Worm (Caenorhabditis elegans) whole organism, L3 larva: Measurements from ENCODE around the gene Y38H6C.18.

ENCODE experiments used
- aly-2 ChIP-seq: fragments of 150-350 bp; optimal IDR thresholded peaks from 2 replicates; lab custom pipeline; 2014; ENCODE audit warnings: missing biosample characterization, missing genetic modification characterization
- ama-1 ChIP-seq: fragments of 150-350 bp; optimal IDR thresholded peaks from 2 replicates; lab custom pipeline; 2018
- ceh-16 ChIP-seq: sonication (generic microtip); optimal IDR thresholded peaks from 2 replicates; lab custom pipeline; 2017; ENCODE audit warnings: missing biosample characterization, missing genetic modification characterization
- ceh-28 ChIP-seq: fragments of 150-350 bp; optimal IDR thresholded peaks from 2 replicates; lab custom pipeline; 2014; ENCODE audit warnings: missing biosample characterization, missing genetic modification reagents, missing genetic modification characterization
- ceh-82 ChIP-seq: fragments of 150-350 bp; optimal IDR thresholded peaks from 2 replicates; lab custom pipeline; 2014; ENCODE audit warnings: missing biosample characterization, missing genetic modification characterization
- ceh-9 ChIP-seq: sonication (generic microtip); optimal IDR thresholded peaks from 2 replicates; lab custom pipeline; 2018; ENCODE audit warnings: missing biosample characterization, missing genetic modification characterization
- daf-12 ChIP-seq: fragments of 150-350 bp; optimal IDR thresholded peaks from 2 replicates; lab custom pipeline; 2014; ENCODE audit warnings: missing biosample characterization, missing genetic modification reagents, missing genetic modification characterization
- egl-27 ChIP-seq: sonication (generic microtip); optimal IDR thresholded peaks from 4 replicates; lab custom pipeline; 2017; ENCODE audit warnings: missing biosample characterization, missing genetic modification reagents, missing genetic modification characterization
- egl-5 ChIP-seq: fragments of 150-350 bp; optimal IDR thresholded peaks from 2 replicates; lab custom pipeline; 2017; ENCODE audit warnings: missing biosample characterization, missing genetic modification reagents, missing genetic modification characterization, inconsistent platforms
- elt-1 ChIP-seq: fragments of 150-350 bp; optimal IDR thresholded peaks from 2 replicates; lab custom pipeline; 2014; ENCODE audit warnings: missing biosample characterization, missing genetic modification characterization
- elt-2 ChIP-seq: sonication (generic microtip); optimal IDR thresholded peaks from 2 replicates; lab custom pipeline; 2016; ENCODE audit warnings: missing genetic modification reagents, mild to moderate bottlenecking, missing genetic modification characterization, missing compliant biosample characterization
- eor-1 ChIP-seq, 2 experiments: fragments of 150-350 bp; optimal IDR thresholded peaks; 2 replicates each; lab custom pipeline; 2014 to 2018; ENCODE audit warnings: missing biosample characterization in 2 of 2, missing genetic modification characterization in 2 of 2
- fkh-10 ChIP-seq: sonication (generic microtip); optimal IDR thresholded peaks from 2 replicates; lab custom pipeline; 2017; ENCODE audit warnings: missing biosample characterization, missing genetic modification reagents, missing genetic modification characterization
- fkh-2 ChIP-seq: fragments of 150-350 bp; optimal IDR thresholded peaks from 2 replicates; lab custom pipeline; 2014; ENCODE audit warnings: missing biosample characterization, missing genetic modification reagents, missing genetic modification characterization
- hmg-11 ChIP-seq: sonication (generic microtip); optimal IDR thresholded peaks from 2 replicates; lab custom pipeline; 2016; ENCODE audit warnings: missing genetic modification characterization, missing compliant biosample characterization
- jun-1 ChIP-seq: fragments of 150-350 bp; optimal IDR thresholded peaks from 2 replicates; lab custom pipeline; 2014; ENCODE audit warnings: missing biosample characterization, missing genetic modification reagents, missing genetic modification characterization
- lin-39 ChIP-seq: fragments of 150-350 bp; optimal IDR thresholded peaks from 2 replicates; lab custom pipeline; 2018; ENCODE audit warnings: missing biosample characterization, missing genetic modification reagents, missing genetic modification characterization
- mdl-1 ChIP-seq: fragments of 150-350 bp; optimal IDR thresholded peaks from 2 replicates; lab custom pipeline; 2014; ENCODE audit warnings: missing biosample characterization, missing genetic modification characterization
- mml-1 ChIP-seq: fragments of 150-350 bp; sonication (generic microtip); optimal IDR thresholded peaks from 3 replicates; lab custom pipeline; 2014; ENCODE audit warnings: missing biosample characterization, missing genetic modification characterization
- nfya-1 ChIP-seq: sonication (generic microtip); optimal IDR thresholded peaks from 2 replicates; lab custom pipeline; 2017; ENCODE audit warnings: missing genetic modification characterization, mild to moderate bottlenecking, missing compliant biosample characterization, antibody characterized with exemption, moderate library complexity; ENCODE audit not compliant: insufficient read depth
- nhr-12 ChIP-seq: fragments of 150-350 bp; optimal IDR thresholded peaks from 2 replicates; lab custom pipeline; 2014; ENCODE audit warnings: missing biosample characterization, missing genetic modification characterization
- nhr-237 ChIP-seq: fragments of 150-350 bp; optimal IDR thresholded peaks from 2 replicates; lab custom pipeline; 2014; ENCODE audit warnings: missing biosample characterization, missing genetic modification characterization
- nhr-25 ChIP-seq: sonication (generic microtip); optimal IDR thresholded peaks from 2 replicates; lab custom pipeline; 2017; ENCODE audit warnings: missing biosample characterization, missing genetic modification characterization
- nhr-43 ChIP-seq: sonication (generic microtip); optimal IDR thresholded peaks from 2 replicates; lab custom pipeline; 2016; ENCODE audit warnings: mild to moderate bottlenecking, missing genetic modification characterization, missing compliant biosample characterization; ENCODE audit not compliant: poor library complexity, severe bottlenecking
- nhr-67 ChIP-seq: fragments of 150-350 bp; optimal IDR thresholded peaks from 2 replicates; lab custom pipeline; 2014; ENCODE audit warnings: missing biosample characterization, missing genetic modification characterization
- nhr-76 ChIP-seq: fragments of 150-350 bp; sonication (generic microtip); optimal IDR thresholded peaks from 5 replicates; lab custom pipeline; 2014; ENCODE audit warnings: missing biosample characterization, missing genetic modification characterization
- nhr-77 ChIP-seq: fragments of 150-350 bp; optimal IDR thresholded peaks from 2 replicates; lab custom pipeline; 2014; ENCODE audit warnings: missing biosample characterization, missing genetic modification characterization
- pha-4 ChIP-seq: fragments of 150-350 bp; optimal IDR thresholded peaks from 2 replicates; lab custom pipeline; 2014; ENCODE audit warnings: missing biosample characterization, missing genetic modification reagents, missing genetic modification characterization
- pqm-1 ChIP-seq: fragments of 150-350 bp; optimal IDR thresholded peaks from 2 replicates; lab custom pipeline; 2017; ENCODE audit warnings: missing biosample characterization, missing genetic modification characterization, inconsistent platforms
- sea-2 ChIP-seq: fragments of 150-350 bp; sonication (generic microtip); optimal IDR thresholded peaks from 4 replicates; lab custom pipeline; 2014; ENCODE audit warnings: missing biosample characterization, missing genetic modification reagents, missing genetic modification characterization
- skn-1 ChIP-seq: fragments of 150-350 bp; optimal IDR thresholded peaks from 2 replicates; lab custom pipeline; 2014; ENCODE audit warnings: missing biosample characterization, missing genetic modification characterization
- snpc-4 ChIP-seq: fragments of 150-350 bp; optimal IDR thresholded peaks from 2 replicates; lab custom pipeline; 2014; ENCODE audit warnings: missing biosample characterization, missing genetic modification characterization
- tbx-2 ChIP-seq: sonication (generic microtip); optimal IDR thresholded peaks from 2 replicates; lab custom pipeline; 2016; ENCODE audit warnings: mild to moderate bottlenecking, missing genetic modification characterization, missing compliant biosample characterization
- unc-62 ChIP-seq: fragments of 150-350 bp; sonication (generic microtip); optimal IDR thresholded peaks from 4 replicates; lab custom pipeline; 2014; ENCODE audit warnings: missing biosample characterization, missing genetic modification reagents, missing genetic modification characterization
- zag-1 ChIP-seq: fragments of 150-350 bp; optimal IDR thresholded peaks from 2 replicates; lab custom pipeline; 2014; ENCODE audit warnings: missing biosample characterization, missing genetic modification characterization
- ztf-11 ChIP-seq: fragments of 150-350 bp; optimal IDR thresholded peaks from 2 replicates; lab custom pipeline; 2014; ENCODE audit warnings: missing biosample characterization, missing genetic modification characterization
- ztf-4 ChIP-seq: fragments of 150-350 bp; optimal IDR thresholded peaks from 2 replicates; lab custom pipeline; 2014; ENCODE audit warnings: missing biosample characterization, missing genetic modification characterization

Gene Y38H6C.18

ce11 chrV:20555120-20555519 is 8.2 kb upstream of the Y38H6C.18 start, which contains the start of gene Y38H6C.21:
TSS of gene Y38H6C.21 (minus strand) at chrV:20555267.
- TF ChIP-seq ceh-28 (no peak), egl-27 (tag; lab: Kevin White, UChicago) (no peak), skn-1 (no peak), nhr-77 (no peak), jun-1 (no peak), ceh-9 (tag; lab: Kevin White, UChicago) (no peak), hmg-11 (no peak), nhr-43 (no peak), mml-1 (tag; lab: Kevin White, UChicago) (no peak), fkh-10 (GFP tag; lab: Kevin White, UChicago) (no peak), nhr-25 (tag; lab: Kevin White, UChicago) (no peak), eor-1 (tag; optimal IDR thresholded peaks at IDR 0.05; lab: Kevin White, UChicago) (no peak), sea-2 (GFP tag; lab: Kevin White, UChicago) (no peak), unc-62 (GFP tag; lab: Kevin White, UChicago) (no peak), ztf-4 (no peak), elt-2 (no peak)

ce11 chrV:20552971-20553370 is 6.0 kb upstream of the Y38H6C.18 start, which contains the start of gene vmo-1:
TSS of gene vmo-1 (minus strand) at chrV:20553071.
- TF ChIP-seq lin-39 (tag; lab: Kevin White, UChicago) (no peak), pha-4 (no peak), nhr-76 (tag; lab: Kevin White, UChicago) (no peak)

DNA sequence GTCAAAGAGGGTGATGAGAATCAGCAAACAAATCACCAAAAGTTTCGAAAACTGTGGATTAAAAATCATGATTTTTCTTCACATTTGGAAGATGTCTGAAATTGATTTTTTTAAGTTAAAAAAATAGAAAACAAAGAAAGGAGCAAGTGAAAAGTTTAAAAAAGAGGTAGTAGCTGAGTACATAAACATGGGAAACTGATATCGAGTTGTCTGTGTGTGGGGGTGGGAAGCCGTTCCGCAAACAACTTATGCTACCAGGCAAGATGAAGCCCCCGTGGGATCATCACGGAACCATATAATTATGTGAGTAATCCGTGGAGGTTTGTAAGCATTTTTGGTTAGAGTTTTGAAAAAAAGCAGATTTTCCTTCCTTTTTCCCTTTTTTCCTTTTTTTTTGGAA is 4.1 kb upstream of the Y38H6C.18 start, which contains the start of gene Y38H6C.20:
Gene Y38H6C.20 (minus strand): TSS at position 101 of the 400 bp plus-strand sequence.
- TF ChIP-seq nhr-77: no peak
- no peak for TF ChIP-seq egl-27 (tag; lab: Kevin White, UChicago)
- TF ChIP-seq egl-5 (tag; lab: Kevin White, UChicago): no peak
- no peak for TF ChIP-seq lin-39 (tag; lab: Kevin White, UChicago)
- no peak for TF ChIP-seq ama-1
- TF ChIP-seq sea-2 (GFP tag; lab: Kevin White, UChicago): no peak
- TF ChIP-seq nfya-1: no peak
- TF ChIP-seq zag-1 (tag; lab: Kevin White, UChicago): no peak
- TF ChIP-seq fkh-2 (tag; lab: Kevin White, UChicago): no peak
- TF ChIP-seq hmg-11: no peak
- TF ChIP-seq ztf-11 (tag; lab: Kevin White, UChicago): no peak
- TF ChIP-seq pqm-1 (tag; lab: Kevin White, UChicago): no peak
- TF ChIP-seq mdl-1 (tag; lab: Kevin White, UChicago): no peak
- no peak for TF ChIP-seq skn-1
- no peak for TF ChIP-seq elt-1 (tag; lab: Kevin White, UChicago)
- no peak for TF ChIP-seq nhr-25 (tag; lab: Kevin White, UChicago)
- no peak for TF ChIP-seq nhr-237 (tag; lab: Kevin White, UChicago)
- TF ChIP-seq snpc-4 (tag; lab: Kevin White, UChicago): no peak

- TF ChIP-seq skn-1 (no peak), egl-27 (tag; lab: Kevin White, UChicago) (no peak), mml-1 (tag; lab: Kevin White, UChicago) (no peak), jun-1 (no peak), ceh-82 (tag; lab: Kevin White, UChicago) (no peak), ztf-11 (tag; lab: Kevin White, UChicago) (no peak), daf-12 (tag; lab: Kevin White, UChicago) (no peak), pqm-1 (tag; lab: Kevin White, UChicago) (peak; percentile 71), nhr-76 (tag; lab: Kevin White, UChicago) (no peak), snpc-4 (tag; lab: Kevin White, UChicago) (no peak), ama-1 (no peak), elt-2 (peak; percentile 41), fkh-10 (GFP tag; lab: Kevin White, UChicago) (no peak), pha-4 (peak; percentile 53), ztf-4 (no peak), tbx-2 (tag; lab: Kevin White, UChicago) (no peak), nhr-43 (no peak), nhr-25 (tag; lab: Kevin White, UChicago) (no peak), sea-2 (GFP tag; lab: Kevin White, UChicago) (no peak), lin-39 (tag; lab: Kevin White, UChicago) (no peak), nhr-77 (no peak), ceh-16 (tag; lab: Kevin White, UChicago) (no peak)
Measured at ce11 chrV:20545742-20546141, 1.2 kb downstream of the Y38H6C.18 start.

- TF ChIP-seq elt-2 (peak; percentile 13), nhr-76 (tag; lab: Kevin White, UChicago) (no peak), nhr-43 (no peak), ceh-82 (tag; lab: Kevin White, UChicago) (no peak), egl-27 (tag; lab: Kevin White, UChicago) (no peak), nhr-12 (no peak), elt-1 (tag; lab: Kevin White, UChicago) (no peak), pqm-1 (tag; lab: Kevin White, UChicago) (no peak), pha-4 (peak; percentile 16), nhr-67 (tag; lab: Kevin White, UChicago) (no peak), aly-2 (tag; lab: Kevin White, UChicago) (no peak), ceh-16 (tag; lab: Kevin White, UChicago) (no peak), tbx-2 (tag; lab: Kevin White, UChicago) (no peak), ztf-11 (tag; lab: Kevin White, UChicago) (no peak), skn-1 (no peak)
- TF ChIP-seq, all 47 proteins: peak for 2
Measured at ce11 chrV:20544610-20545009, 2.3 kb downstream of the Y38H6C.18 start.
